Worm (Caenorhabditis elegans) whole organism, mixed stage, embryonic: ENCODE data around the gene F35G12.5.

Source experiments
- M03D4.4 ChIP-seq: sonication (generic microtip); optimal IDR thresholded peaks from 2 replicates; lab custom pipeline; 2017; ENCODE audit warnings: mild to moderate bottlenecking, missing genetic modification characterization, missing compliant biosample characterization
- bed-3 ChIP-seq: fragments of 200-800 bp; sonication (Bioruptor generic); optimal IDR thresholded peaks from 3 replicates; lab custom pipeline; 2018; ENCODE audit warnings: mild to moderate bottlenecking, missing genetic modification characterization, moderate library complexity, missing compliant biosample characterization
- blmp-1 ChIP-seq: fragments of 150-350 bp; optimal IDR thresholded peaks from 2 replicates; lab custom pipeline; 2014; ENCODE audit warnings: missing biosample characterization, missing genetic modification characterization
- ceh-39 ChIP-seq: fragments of 150-350 bp; optimal IDR thresholded peaks from 2 replicates; lab custom pipeline; 2014; ENCODE audit warnings: missing biosample characterization, missing genetic modification characterization
- ceh-43 ChIP-seq: fragments of 200-800 bp; sonication (Bioruptor generic); optimal IDR thresholded peaks from 2 replicates; lab custom pipeline; 2018; ENCODE audit warnings: mild to moderate bottlenecking, missing genetic modification characterization, moderate library complexity, missing compliant biosample characterization
- ceh-83 ChIP-seq: fragments of 200-800 bp; sonication (Bioruptor generic); optimal IDR thresholded peaks from 2 replicates; lab custom pipeline; 2018; ENCODE audit warnings: mild to moderate bottlenecking, missing genetic modification characterization, missing compliant biosample characterization
- ces-1 ChIP-seq: fragments of 150-350 bp; optimal IDR thresholded peaks from 2 replicates; lab custom pipeline; 2014; ENCODE audit warnings: missing biosample characterization, missing genetic modification reagents, missing genetic modification characterization
- cnd-1 ChIP-seq: fragments of 200-800 bp; sonication (Bioruptor generic); optimal IDR thresholded peaks from 2 replicates; lab custom pipeline; 2018; ENCODE audit warnings: mild to moderate bottlenecking, missing genetic modification characterization, missing compliant biosample characterization
- drap-1 ChIP-seq: fragments of 200-800 bp; sonication (Bioruptor generic); optimal IDR thresholded peaks from 3 replicates; lab custom pipeline; 2018; ENCODE audit warnings: mild to moderate bottlenecking, missing genetic modification characterization, missing compliant biosample characterization
- elt-1 ChIP-seq: sonication (generic microtip); optimal IDR thresholded peaks from 2 replicates; lab custom pipeline; 2017; ENCODE audit warnings: missing genetic modification characterization, mild to moderate bottlenecking, missing compliant biosample characterization, antibody characterized with exemption, moderate library complexity, borderline replicate concordance; ENCODE audit not compliant: insufficient read depth
- elt-3 ChIP-seq: fragments of 150-350 bp; optimal IDR thresholded peaks from 2 replicates; lab custom pipeline; 2014; ENCODE audit warnings: missing biosample characterization, missing genetic modification characterization
- flh-1 ChIP-seq: fragments of 200-800 bp; sonication (Bioruptor generic); optimal IDR thresholded peaks from 2 replicates; lab custom pipeline; 2018; ENCODE audit warnings: mild to moderate bottlenecking, missing genetic modification characterization, moderate library complexity, missing compliant biosample characterization
- ham-2 ChIP-seq: fragments of 200-800 bp; sonication (Bioruptor generic); optimal IDR thresholded peaks from 2 replicates; lab custom pipeline; 2018; ENCODE audit warnings: mild to moderate bottlenecking, missing genetic modification characterization, missing compliant biosample characterization
- hlh-1 ChIP-seq: fragments of 150-350 bp; optimal IDR thresholded peaks from 2 replicates; lab custom pipeline; 2014; ENCODE audit warnings: missing biosample characterization, missing genetic modification reagents, missing genetic modification characterization
- lin-13 ChIP-seq: fragments of 150-350 bp; optimal IDR thresholded peaks from 2 replicates; lab custom pipeline; 2014; ENCODE audit warnings: missing biosample characterization, missing genetic modification characterization
- lin-32 ChIP-seq: fragments of 200-800 bp; sonication (Bioruptor generic); optimal IDR thresholded peaks from 2 replicates; lab custom pipeline; 2018; ENCODE audit warnings: mild to moderate bottlenecking, missing genetic modification characterization, missing compliant biosample characterization
- lsy-2 ChIP-seq: fragments of 150-350 bp; optimal IDR thresholded peaks from 2 replicates; lab custom pipeline; 2014; ENCODE audit warnings: missing biosample characterization, missing genetic modification characterization
- mep-1 ChIP-seq: fragments of 150-350 bp; optimal IDR thresholded peaks from 2 replicates; lab custom pipeline; 2017; ENCODE audit warnings: missing biosample characterization, missing genetic modification reagents, missing genetic modification characterization, inconsistent platforms
- mls-2 ChIP-seq: sonication (generic microtip); optimal IDR thresholded peaks from 2 replicates; lab custom pipeline; 2016; ENCODE audit warnings: mild to moderate bottlenecking, missing genetic modification characterization, moderate library complexity, missing compliant biosample characterization
- nhr-12 ChIP-seq: fragments of 150-350 bp; optimal IDR thresholded peaks from 2 replicates; lab custom pipeline; 2014; ENCODE audit warnings: missing biosample characterization, missing genetic modification characterization
- nhr-2 ChIP-seq: fragments of 150-350 bp; optimal IDR thresholded peaks from 2 replicates; lab custom pipeline; 2014; ENCODE audit warnings: missing biosample characterization, missing genetic modification characterization
- nhr-237 ChIP-seq: fragments of 150-350 bp; optimal IDR thresholded peaks from 2 replicates; lab custom pipeline; 2014; ENCODE audit warnings: missing biosample characterization, missing genetic modification characterization
- nhr-28 ChIP-seq: fragments of 150-350 bp; optimal IDR thresholded peaks from 2 replicates; lab custom pipeline; 2014; ENCODE audit warnings: missing biosample characterization, missing genetic modification characterization
- nhr-76 ChIP-seq: sonication (generic microtip); optimal IDR thresholded peaks from 2 replicates; lab custom pipeline; 2017; ENCODE audit warnings: missing biosample characterization, missing genetic modification characterization
- pha-4 ChIP-seq: fragments of 150-350 bp; optimal IDR thresholded peaks from 2 replicates; lab custom pipeline; 2018; ENCODE audit warnings: missing biosample characterization, missing genetic modification reagents, missing genetic modification characterization
- sem-2 ChIP-seq: fragments of 200-800 bp; sonication (Bioruptor generic); optimal IDR thresholded peaks from 2 replicates; lab custom pipeline; 2018; ENCODE audit warnings: mild to moderate bottlenecking, missing genetic modification characterization, missing compliant biosample characterization
- snpc-4 ChIP-seq: fragments of 150-350 bp; optimal IDR thresholded peaks from 2 replicates; lab custom pipeline; 2014; ENCODE audit warnings: missing biosample characterization, missing genetic modification characterization
- sptf-1 ChIP-seq: sonication (generic microtip); optimal IDR thresholded peaks from 2 replicates; lab custom pipeline; 2017; ENCODE audit warnings: mild to moderate bottlenecking, missing genetic modification characterization, moderate library complexity, missing compliant biosample characterization
- tbx-8 ChIP-seq: fragments of 200-800 bp; sonication (Bioruptor generic); optimal IDR thresholded peaks from 2 replicates; lab custom pipeline; 2018; ENCODE audit warnings: mild to moderate bottlenecking, missing genetic modification characterization, moderate library complexity, missing compliant biosample characterization
- unc-120 ChIP-seq: sonication (generic microtip); optimal IDR thresholded peaks from 2 replicates; lab custom pipeline; 2017; ENCODE audit warnings: missing genetic modification characterization, missing compliant biosample characterization; ENCODE audit not compliant: poor library complexity, severe bottlenecking
- unc-39 ChIP-seq: fragments of 150-350 bp; optimal IDR thresholded peaks from 2 replicates; lab custom pipeline; 2014; ENCODE audit warnings: missing biosample characterization, missing genetic modification characterization
- unc-62 ChIP-seq: fragments of 150-350 bp; optimal IDR thresholded peaks from 2 replicates; lab custom pipeline; 2014; ENCODE audit warnings: missing biosample characterization, missing genetic modification reagents, missing genetic modification characterization
- zip-8 ChIP-seq: fragments of 150-350 bp; optimal IDR thresholded peaks from 2 replicates; lab custom pipeline; 2014; ENCODE audit warnings: missing biosample characterization, missing genetic modification characterization
- ztf-11 ChIP-seq: fragments of 150-350 bp; optimal IDR thresholded peaks from 2 replicates; lab custom pipeline; 2014; ENCODE audit warnings: missing biosample characterization, missing genetic modification characterization

Gene F35G12.5

DNA sequence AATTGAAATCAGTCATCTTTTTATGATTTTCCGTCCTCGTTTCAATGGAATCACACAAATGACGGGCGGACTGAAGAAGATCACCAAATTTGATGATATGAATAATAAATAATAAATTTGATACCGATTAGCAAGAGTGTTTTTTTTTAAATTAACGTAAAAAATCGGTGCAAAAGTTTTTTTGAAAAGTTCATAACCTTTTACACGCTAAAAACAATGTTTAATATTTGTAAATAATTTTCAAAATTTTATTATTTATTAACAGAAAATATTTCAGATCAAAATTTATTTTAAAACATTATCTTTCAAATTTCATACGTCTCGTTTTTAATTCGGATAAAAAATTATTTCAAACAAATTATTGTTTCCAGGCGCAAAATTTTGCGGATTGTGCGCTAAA is 39.0 kb upstream of the F35G12.5 start, which contains the start of gene M88.3:
M88.3 (minus strand) TSS at position 101 of the 400 bp plus-strand sequence.
- TF ChIP-seq mls-2 (tag; lab: Kevin White, UChicago) (no peak), sptf-1 (tag; lab: Kevin White, UChicago) (no peak), elt-1 (tag; lab: Kevin White, UChicago) (no peak), unc-62 (GFP tag; lab: Kevin White, UChicago) (no peak), ceh-39 (tag; lab: Kevin White, UChicago) (no peak), tbx-8 (GFP tag; lab: Kevin White, UChicago) (no peak)

DNA sequence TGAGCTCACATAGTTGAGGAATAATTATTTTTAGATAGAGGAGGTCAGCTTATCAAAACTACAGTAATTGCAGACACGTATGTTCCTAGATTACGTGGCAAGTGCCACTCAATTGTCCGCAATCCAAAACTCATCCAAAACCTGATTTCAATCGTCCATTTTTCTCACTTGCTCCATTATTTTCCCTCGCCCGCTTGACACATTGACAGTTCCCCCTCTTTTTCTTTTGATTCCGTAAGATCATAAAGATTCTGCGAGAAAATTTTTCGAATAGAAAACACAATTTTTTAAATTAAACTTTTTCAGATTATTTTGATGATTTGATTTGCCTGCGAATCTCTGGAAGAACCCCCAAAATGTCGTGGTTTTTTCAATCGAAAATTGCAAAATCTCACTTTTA is 35.2 kb upstream of the F35G12.5 start, which contains the start of gene M88.4:
M88.4 (plus strand) TSS at position 301 of the 400 bp plus-strand sequence.
- TF ChIP-seq unc-120 (tag; lab: Kevin White, UChicago) = no peak
- no peak for TF ChIP-seq zip-8 (tag; lab: Kevin White, UChicago)
- TF ChIP-seq M03D4.4 (tag; lab: Kevin White, UChicago) = no peak
- no peak for TF ChIP-seq lin-13
- TF ChIP-seq cnd-1 (tag; lab: Kevin White, UChicago) = no peak
- TF ChIP-seq nhr-12 (tag; lab: Kevin White, UChicago) = no peak
- TF ChIP-seq pha-4 (tag; lab: Kevin White, UChicago) = no peak
- TF ChIP-seq nhr-237 (tag; lab: Kevin White, UChicago) = no peak
- TF ChIP-seq drap-1 = no peak
- TF ChIP-seq snpc-4 = no peak
- no peak for TF ChIP-seq ham-2
- TF ChIP-seq tbx-8 (GFP tag; lab: Kevin White, UChicago) = no peak
- no peak for TF ChIP-seq bed-3 (GFP tag; lab: Kevin White, UChicago)

DNA sequence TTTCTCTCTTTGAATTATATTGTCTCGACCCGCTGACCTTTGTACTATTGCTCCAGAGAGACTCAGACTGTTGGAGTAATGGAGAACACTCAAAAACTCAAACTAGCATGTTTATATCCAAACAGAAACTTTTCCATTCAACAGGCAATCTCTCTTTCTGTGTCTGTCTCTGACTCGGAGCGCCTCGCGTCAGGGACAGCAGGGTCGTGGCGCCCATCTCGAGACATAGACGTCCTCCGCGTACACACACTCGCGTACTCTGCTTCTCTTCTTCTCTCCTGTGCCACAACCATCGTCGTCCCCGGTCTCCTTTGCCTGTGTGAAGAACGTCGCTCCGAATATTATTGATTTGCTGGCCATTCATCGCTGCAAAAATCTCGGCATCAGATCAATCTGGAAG is 32.0 kb upstream of the F35G12.5 start:
- TF ChIP-seq sem-2 (GFP tag; lab: Kevin White, UChicago) (no peak), pha-4 (tag; lab: Kevin White, UChicago) (peak; percentile 33)

DNA sequence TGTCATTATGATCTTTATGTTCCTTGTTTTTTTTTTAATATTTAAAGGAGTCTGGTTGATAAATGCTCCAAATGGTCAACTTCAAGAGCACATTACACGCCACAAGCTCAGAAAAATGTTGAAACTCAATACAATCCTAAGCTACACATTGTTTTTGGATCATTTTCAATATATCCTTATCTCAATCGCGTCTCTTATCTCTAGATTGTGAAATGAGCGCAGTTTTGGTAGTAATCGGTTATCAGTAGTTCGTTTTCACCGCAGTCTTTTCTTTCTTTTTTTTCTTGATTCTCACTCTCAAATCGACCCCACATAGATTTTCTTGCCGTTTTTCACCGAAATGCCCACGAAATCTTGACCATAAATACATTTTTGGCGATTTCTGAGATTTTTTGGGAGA is 31.0 kb upstream of the F35G12.5 start:
- TF ChIP-seq bed-3 (GFP tag; lab: Kevin White, UChicago) (no peak), flh-1 (GFP tag; lab: Kevin White, UChicago) (no peak), nhr-28 (no peak), ceh-43 (GFP tag; lab: Kevin White, UChicago) (no peak), ztf-11 (tag; lab: Kevin White, UChicago) (no peak)
- TF ChIP-seq, all 35 proteins: peak for 0

DNA sequence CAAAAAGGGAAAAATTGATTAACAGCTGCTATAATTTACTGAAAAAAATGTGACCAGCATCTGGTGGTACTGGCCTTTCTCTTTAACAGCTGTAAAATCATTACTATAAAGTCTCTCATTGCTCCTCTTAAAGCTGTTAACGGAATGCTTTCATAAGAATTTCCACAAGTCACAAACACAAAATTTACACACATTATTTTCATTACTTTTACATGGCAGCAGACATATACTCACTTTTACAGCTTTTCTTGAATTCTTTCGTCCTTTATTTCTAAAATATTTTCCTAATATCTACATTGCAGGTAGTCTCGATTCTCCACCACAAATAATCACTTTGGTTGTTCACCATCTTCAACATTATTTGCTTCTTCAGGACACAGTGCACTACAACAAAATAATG is 30.6 kb upstream of the F35G12.5 start, which contains the start of gene imph-1:
imph-1 (plus strand) TSS at position 301 of the 400 bp plus-strand sequence.
- TF ChIP-seq nhr-28 (no peak), lin-32 (GFP tag; lab: Kevin White, UChicago) (no peak), lin-13 (no peak), blmp-1 (no peak), ztf-11 (tag; lab: Kevin White, UChicago) (no peak), unc-120 (tag; lab: Kevin White, UChicago) (no peak), mls-2 (tag; lab: Kevin White, UChicago) (no peak)
- TF ChIP-seq, all 35 proteins: peak for 0

DNA sequence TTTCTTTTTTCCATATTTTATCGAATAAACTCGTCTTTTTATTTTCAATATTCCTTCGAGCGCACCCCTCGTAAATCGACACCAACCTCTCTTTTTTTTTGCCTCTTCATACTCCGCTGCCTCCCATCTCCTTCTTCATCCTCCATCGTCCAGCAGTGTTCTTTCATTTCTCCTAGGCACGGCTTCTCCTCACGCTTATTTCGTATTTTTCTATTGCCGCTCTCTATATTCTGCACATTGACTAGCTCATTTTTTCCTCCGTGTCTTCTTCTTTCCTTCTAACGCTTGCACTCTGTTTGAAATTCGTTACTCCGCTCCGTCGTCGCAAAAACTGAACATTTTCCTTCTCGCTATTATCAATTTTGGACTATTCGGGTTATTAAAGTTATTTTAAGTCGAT is 28.6 kb upstream of the F35G12.5 start:
- TF ChIP-seq nhr-76 = no peak
- no peak for TF ChIP-seq drap-1
- peak; percentile 3 for TF ChIP-seq ces-1 (GFP tag; lab: Kevin White, UChicago)
- TF ChIP-seq hlh-1 (tag; lab: Kevin White, UChicago) = no peak
- TF ChIP-seq lin-13 = no peak
- no peak for TF ChIP-seq pha-4 (tag; lab: Kevin White, UChicago)

DNA sequence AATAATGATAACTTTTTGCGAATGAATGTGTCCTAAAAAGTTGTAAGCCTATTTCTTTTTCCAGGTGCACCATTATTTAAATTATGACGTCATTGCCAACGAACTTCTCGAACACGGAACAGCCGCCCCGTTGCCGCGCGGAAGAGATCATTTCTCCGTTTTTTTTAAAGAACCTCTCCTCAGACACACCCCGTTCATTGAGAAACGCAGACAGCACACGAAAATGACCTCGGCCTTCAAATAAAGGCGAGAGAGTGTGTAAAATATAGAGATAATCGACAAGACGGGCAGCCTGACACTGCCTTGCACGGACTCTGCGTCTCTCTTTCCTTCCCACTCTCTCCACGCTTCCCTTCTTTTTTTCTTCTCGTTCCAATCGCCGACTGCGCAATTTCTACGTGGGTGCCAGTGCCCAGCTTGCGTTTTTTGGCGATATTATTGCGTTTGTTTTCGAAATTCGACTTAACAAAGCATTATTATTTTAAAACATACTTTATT is 23.5 kb upstream of the F35G12.5 start:
- TF ChIP-seq unc-120 (tag; lab: Kevin White, UChicago) (peak; percentile 28), ztf-11 (tag; lab: Kevin White, UChicago) (no peak), pha-4 (tag; lab: Kevin White, UChicago) (no peak), mep-1 (tag; lab: Kevin White, UChicago) (peak; percentile 51), nhr-237 (tag; lab: Kevin White, UChicago) (no peak), bed-3 (GFP tag; lab: Kevin White, UChicago) (no peak), drap-1 (peak; percentile 3), sptf-1 (tag; lab: Kevin White, UChicago) (no peak), ceh-43 (GFP tag; lab: Kevin White, UChicago) (no peak), snpc-4 (no peak), elt-1 (tag; lab: Kevin White, UChicago) (peak; percentile 15), ces-1 (GFP tag; lab: Kevin White, UChicago) (peak; percentile 37), nhr-2 (tag; lab: Kevin White, UChicago) (no peak), hlh-1 (tag; lab: Kevin White, UChicago) (peak; percentile 86), elt-3 (tag; lab: Kevin White, UChicago) (no peak), ceh-39 (tag; lab: Kevin White, UChicago) (no peak), blmp-1 (no peak), ceh-83 (no peak), lsy-2 (peak; percentile 41), zip-8 (tag; lab: Kevin White, UChicago) (peak; percentile 75), lin-13 (peak; percentile 8), unc-39 (tag; lab: Kevin White, UChicago) (no peak), tbx-8 (GFP tag; lab: Kevin White, UChicago) (no peak), unc-62 (GFP tag; lab: Kevin White, UChicago) (peak; percentile 69)
